Worm (Caenorhabditis elegans) whole organism, L4 larva: ENCODE data around the gene Y17G9A.2.

Source experiments
- D1046.2 ChIP-seq: fragments of 200-800 bp; sonication (Bioruptor generic); IDR thresholded peaks from 2 replicates; pipeline ENCODE4 v1.3.6; 2022; ENCODE audit warnings: missing genetic modification characterization, missing compliant biosample characterization
- F10B5.3 ChIP-seq: sonication (generic microtip); optimal IDR thresholded peaks from 2 replicates; lab custom pipeline; 2016; ENCODE audit warnings: mild to moderate bottlenecking, missing genetic modification characterization, missing compliant biosample characterization
- F37D6.2 ChIP-seq: sonication (generic microtip); optimal IDR thresholded peaks from 2 replicates; lab custom pipeline; 2016; ENCODE audit warnings: mild to moderate bottlenecking, missing genetic modification characterization, missing compliant biosample characterization
- R02D3.7 ChIP-seq: fragments of 150-350 bp; sonication (generic microtip); optimal IDR thresholded peaks from 3 replicates; lab custom pipeline; 2014; ENCODE audit warnings: missing biosample characterization, missing genetic modification characterization
- Y75B8A.6 ChIP-seq: fragments of 200-800 bp; sonication (Bioruptor generic); IDR thresholded peaks from 2 replicates; pipeline ENCODE4 v1.3.6; 2022; ENCODE audit warnings: missing genetic modification reagents, missing genetic modification characterization, missing compliant biosample characterization
- aha-1 ChIP-seq: fragments of 150-350 bp; peaks from one replicate; lab custom pipeline; 2014; ENCODE audit warnings: missing biosample characterization, missing genetic modification characterization
- aly-2 ChIP-seq: sonication (generic microtip); optimal IDR thresholded peaks from 2 replicates; lab custom pipeline; 2018; ENCODE audit warnings: missing biosample characterization, missing genetic modification characterization
- ama-1 ChIP-seq: fragments of 150-350 bp; optimal IDR thresholded peaks from 2 replicates; lab custom pipeline; 2014; ENCODE audit warnings: inconsistent platforms, mixed read lengths
- ceh-28 ChIP-seq: fragments of 150-350 bp; optimal IDR thresholded peaks from 2 replicates; lab custom pipeline; 2014; ENCODE audit warnings: missing biosample characterization, missing genetic modification reagents, missing genetic modification characterization
- ceh-82 ChIP-seq: sonication (generic microtip); optimal IDR thresholded peaks from 2 replicates; lab custom pipeline; 2017; ENCODE audit warnings: missing biosample characterization, missing genetic modification characterization
- daf-16 ChIP-seq, 3 experiments: sonication (generic microtip); optimal IDR thresholded peaks; 2 replicates each; lab custom pipeline; 2016 to 2017; ENCODE audit warnings: missing genetic modification characterization in 3 of 3, missing genetic modification reagents in 3 of 3, mild to moderate bottlenecking in 2 of 3, missing compliant biosample characterization in 2 of 3, missing biosample characterization in 1 of 3, moderate library complexity in 1 of 3
- dmd-6 ChIP-seq: fragments of 200-800 bp; sonication (Bioruptor generic); IDR thresholded peaks from 2 replicates; pipeline ENCODE4 v1.3.6; 2022; ENCODE audit warnings: missing genetic modification reagents, missing genetic modification characterization, missing compliant biosample characterization
- dmd-9 ChIP-seq: fragments of 200-800 bp; sonication (Bioruptor generic); IDR thresholded peaks from 2 replicates; pipeline ENCODE4 v1.3.6; 2022; ENCODE audit warnings: missing genetic modification reagents, missing genetic modification characterization, missing compliant biosample characterization
- dve-1 ChIP-seq: sonication (generic microtip); optimal IDR thresholded peaks from 2 replicates; lab custom pipeline; 2017; ENCODE audit warnings: antibody characterized with exemption, mild to moderate bottlenecking, missing genetic modification characterization, missing compliant biosample characterization; ENCODE audit not compliant: insufficient read depth
- egl-27 ChIP-seq: sonication (generic microtip); optimal IDR thresholded peaks from 3 replicates; lab custom pipeline; 2017; ENCODE audit warnings: missing biosample characterization, missing genetic modification reagents, missing genetic modification characterization
- fkh-10 ChIP-seq: fragments of 150-350 bp; optimal IDR thresholded peaks from 2 replicates; lab custom pipeline; 2014; ENCODE audit warnings: missing biosample characterization, missing genetic modification reagents, missing genetic modification characterization
- fos-1 ChIP-seq: fragments of 150-350 bp; optimal IDR thresholded peaks from 2 replicates; lab custom pipeline; 2014; ENCODE audit warnings: missing biosample characterization, missing genetic modification characterization
- gei-8 ChIP-seq: fragments of 200-800 bp; sonication (Bioruptor generic); optimal IDR thresholded peaks from 2 replicates; lab custom pipeline; 2018; ENCODE audit warnings: mild to moderate bottlenecking, missing genetic modification characterization, missing compliant biosample characterization
- jun-1 ChIP-seq: fragments of 150-350 bp; optimal IDR thresholded peaks from 2 replicates; lab custom pipeline; 2014; ENCODE audit warnings: missing biosample characterization, missing genetic modification reagents, missing genetic modification characterization
- lsy-2 ChIP-seq, 2 experiments: fragments of 150-350 bp in 1 of 2; sonication (generic microtip) in 1 of 2; optimal IDR thresholded peaks; 2 replicates each; lab custom pipeline; 2014 to 2017; ENCODE audit warnings: missing biosample characterization in 2 of 2, missing genetic modification characterization in 2 of 2
- mdl-1 ChIP-seq, 2 experiments: fragments of 150-350 bp in 1 of 2; sonication (generic microtip) in 1 of 2; optimal IDR thresholded peaks; 2 replicates each; lab custom pipeline; 2014 to 2017; ENCODE audit warnings: missing biosample characterization in 2 of 2, missing genetic modification characterization in 2 of 2
- mdt-29 ChIP-seq: fragments of 200-800 bp; sonication (Bioruptor generic); IDR thresholded peaks from 2 replicates; pipeline ENCODE4 v1.3.6; 2022; ENCODE audit warnings: missing genetic modification reagents, missing genetic modification characterization, missing compliant biosample characterization
- nhr-10 ChIP-seq: fragments of 150-350 bp; optimal IDR thresholded peaks from 2 replicates; lab custom pipeline; 2014; ENCODE audit warnings: missing biosample characterization, missing genetic modification characterization
- nhr-102 ChIP-seq: sonication (generic microtip); optimal IDR thresholded peaks from 2 replicates; lab custom pipeline; 2016; ENCODE audit warnings: mild to moderate bottlenecking, missing genetic modification characterization, moderate library complexity, missing compliant biosample characterization
- nhr-111 ChIP-seq: fragments of 200-800 bp; sonication (Bioruptor generic); optimal IDR thresholded peaks from 2 replicates; lab custom pipeline; 2018; ENCODE audit warnings: mild to moderate bottlenecking, missing genetic modification characterization, missing compliant biosample characterization
- nhr-237 ChIP-seq: sonication (generic microtip); optimal IDR thresholded peaks from 2 replicates; lab custom pipeline; 2017; ENCODE audit warnings: missing biosample characterization, missing genetic modification characterization
- nhr-25 ChIP-seq: sonication (generic microtip); optimal IDR thresholded peaks from 2 replicates; lab custom pipeline; 2017; ENCODE audit warnings: missing genetic modification characterization, mild to moderate bottlenecking, missing compliant biosample characterization, antibody characterized with exemption, moderate library complexity, borderline replicate concordance; ENCODE audit not compliant: insufficient read depth
- nhr-28 ChIP-seq: fragments of 150-350 bp; optimal IDR thresholded peaks from 2 replicates; lab custom pipeline; 2014; ENCODE audit warnings: missing biosample characterization, missing genetic modification characterization
- nhr-77 ChIP-seq: fragments of 150-350 bp; optimal IDR thresholded peaks from 2 replicates; lab custom pipeline; 2014; ENCODE audit warnings: missing biosample characterization, missing genetic modification characterization
- rbr-2 ChIP-seq: sonication (generic microtip); optimal IDR thresholded peaks from 2 replicates; lab custom pipeline; 2016; ENCODE audit warnings: missing genotype, missing genetic modification characterization, missing compliant biosample characterization
- skn-1 ChIP-seq: fragments of 150-350 bp; optimal IDR thresholded peaks from 2 replicates; lab custom pipeline; 2014; ENCODE audit warnings: missing biosample characterization, missing genetic modification characterization
- snpc-1.2 ChIP-seq: fragments of 200-800 bp; sonication (Bioruptor generic); IDR thresholded peaks from 2 replicates; pipeline ENCODE4 v1.3.6; 2022; ENCODE audit warnings: missing genetic modification reagents, missing genetic modification characterization, missing compliant biosample characterization
- spr-3 ChIP-seq: fragments of 200-800 bp; sonication (Bioruptor generic); optimal IDR thresholded peaks from 2 replicates; lab custom pipeline; 2018; ENCODE audit warnings: mild to moderate bottlenecking, missing genetic modification characterization, missing compliant biosample characterization
- unc-39 ChIP-seq: sonication (generic microtip); optimal IDR thresholded peaks from 2 replicates; lab custom pipeline; 2017; ENCODE audit warnings: missing biosample characterization, missing genetic modification characterization
- zfp-2 ChIP-seq: sonication (generic microtip); optimal IDR thresholded peaks from 2 replicates; lab custom pipeline; 2016; ENCODE audit warnings: mild to moderate bottlenecking, missing genetic modification characterization, missing compliant biosample characterization
- zfp-3 ChIP-seq: fragments of 200-800 bp; sonication (Bioruptor generic); conservative IDR thresholded peaks from 2 replicates; pipeline ENCODE4 v1.3.6; 2022; ENCODE audit warnings: missing genetic modification reagents, missing genetic modification characterization, missing compliant biosample characterization

Gene Y17G9A.2

ce11 chrIV:4856195-4856594 is at the start of gene Y17G9A.2:
Gene Y17G9A.2, minus strand, starts transcription at chrIV:4856295.
- TF ChIP-seq ama-1 (lab: Kevin White, UChicago) (no peak), F37D6.2 (tag; lab: Kevin White, UChicago) (no peak), zfp-2 (no peak), F10B5.3 (tag; lab: Kevin White, UChicago) (no peak), dmd-6 (GFP tag; lab: Robert Waterston, UW) (no peak), mdt-29 (GFP tag; lab: Robert Waterston, UW) (no peak), Y75B8A.6 (GFP tag; lab: Robert Waterston, UW) (no peak), D1046.2 (GFP tag; lab: Robert Waterston, UW) (no peak), nhr-25 (no peak), fkh-10 (no peak)
- TF ChIP-seq, all 104 proteins: peak for 0

ce11 chrIV:4905645-4906135 is 49.6 kb upstream of the Y17G9A.2 start, which contains the start of gene T08B6.4:
Gene T08B6.4, plus strand, starts transcription at chrIV:4905695.
- TF ChIP-seq egl-27 (tag; lab: Kevin White, UChicago) (no peak), aha-1 (tag; lab: Kevin White, UChicago) (peak; percentile 12), ceh-28 (tag; lab: Kevin White, UChicago) (peak; percentile 87)

ce11 chrIV:4903961-4904360 is 47.9 kb upstream of the Y17G9A.2 start, which contains the start of gene str-161:
Gene str-161, minus strand, starts transcription at chrIV:4904061.
- no peak for TF ChIP-seq dve-1 (tag; lab: Kevin White, UChicago)
- TF ChIP-seq ama-1 (lab: Kevin White, UChicago) = no peak
- peak; percentile 52 for TF ChIP-seq aha-1 (tag; lab: Kevin White, UChicago)
- TF ChIP-seq skn-1 (tag; lab: Kevin White, UChicago) = no peak
- TF ChIP-seq daf-16 (GFP tag; optimal IDR thresholded peaks at IDR 0.05; lab: Kevin White, UChicago) = no peak
- no peak for TF ChIP-seq daf-16 (tag; optimal IDR thresholded peaks at IDR 0.05; lab: Kevin White, UChicago)
- no peak for TF ChIP-seq nhr-111 (GFP tag; lab: Kevin White, UChicago)

- TF ChIP-seq unc-39 (tag; lab: Kevin White, UChicago) (no peak), lsy-2 (tag; optimal IDR thresholded peaks at IDR 0.05; lab: Kevin White, UChicago) (no peak), jun-1 (tag; lab: Kevin White, UChicago) (no peak), zfp-3 (GFP tag; lab: Robert Waterston, UW) (no peak), nhr-25 (no peak), ceh-82 (no peak), nhr-28 (tag; lab: Kevin White, UChicago) (no peak), nhr-111 (GFP tag; lab: Kevin White, UChicago) (no peak), fos-1 (tag; lab: Kevin White, UChicago) (no peak), dmd-9 (GFP tag; lab: Robert Waterston, UW) (no peak), nhr-10 (tag; lab: Kevin White, UChicago) (no peak), aha-1 (tag; lab: Kevin White, UChicago) (no peak), nhr-77 (no peak), F37D6.2 (tag; lab: Kevin White, UChicago) (no peak), aly-2 (tag; lab: Kevin White, UChicago) (no peak)
Observed at ce11 chrIV:4890543-4890942, 34.4 kb upstream of the Y17G9A.2 start, which contains the start of gene T08B6.9. Gene T08B6.9, plus strand, starts transcription at chrIV:4890843.

ce11 chrIV:4889613-4890012 is 33.5 kb upstream of the Y17G9A.2 start, which contains the start of gene sgnh-1:
Gene sgnh-1, plus strand, starts transcription at chrIV:4889913.
- TF ChIP-seq mdl-1 (tag; optimal IDR thresholded peaks at IDR 0.05; lab: Kevin White, UChicago) (no peak), nhr-25 (no peak), egl-27 (tag; lab: Kevin White, UChicago) (no peak), nhr-28 (tag; lab: Kevin White, UChicago) (no peak)

ce11 chrIV:4887258-4887657 is 31.2 kb upstream of the Y17G9A.2 start, which contains the start of gene T08B6.1:
Gene T08B6.1, minus strand, starts transcription at chrIV:4887358.
- TF ChIP-seq snpc-1.2 (GFP tag; lab: Robert Waterston, UW) = no peak
- no peak for TF ChIP-seq ceh-28 (tag; lab: Kevin White, UChicago)
- TF ChIP-seq nhr-77 = no peak
- no peak for TF ChIP-seq spr-3
- TF ChIP-seq mdt-29 (GFP tag; lab: Robert Waterston, UW) = no peak
- TF ChIP-seq nhr-102 = no peak
- TF ChIP-seq ceh-82 = no peak
- no peak for TF ChIP-seq R02D3.7 (tag; lab: Kevin White, UChicago)
- TF ChIP-seq gei-8 (GFP tag; lab: Kevin White, UChicago) = no peak
- no peak for TF ChIP-seq F10B5.3 (tag; lab: Kevin White, UChicago)
- no peak for TF ChIP-seq rbr-2 (tag; lab: Kevin White, UChicago)
- TF ChIP-seq nhr-237 (tag; lab: Kevin White, UChicago) = no peak
